Worm (Caenorhabditis elegans): ENCODE data around the gene Y65A5A.2.

Gene Y65A5A.2

ce11 chrIV:16399017-16399416 lies 12.8 kb upstream of the Y65A5A.2 start:
- TF ChIP-seq hmg-4 (GFP tag; optimal IDR thresholded peaks at IDR 0.05), result peak; percentile 22
- no peak for TF ChIP-seq aly-1 (tag; optimal IDR thresholded peaks at IDR 0.05)
- TF ChIP-seq ceh-36 (tag; optimal IDR thresholded peaks at IDR 0.05), result peak; percentile 66
- TF ChIP-seq tbx-11 (GFP tag; IDR thresholded peaks at IDR 0.05), result peak; percentile 67; the same call in 1 of the 2 replicates
- no peak for TF ChIP-seq tra-4 (tag; optimal IDR thresholded peaks at IDR 0.05)
- peak; percentile 78 for TF ChIP-seq flt-1 (GFP tag; IDR thresholded peaks at IDR 0.05)
- TF ChIP-seq ets-7 (tag; optimal IDR thresholded peaks at IDR 0.05), result no peak
- no peak for TF ChIP-seq hmbx-1 (tag; optimal IDR thresholded peaks at IDR 0.05)
- TF ChIP-seq B0310.2 (tag; optimal IDR thresholded peaks at IDR 0.05), result peak; percentile 29
- peak; percentile 48 for TF ChIP-seq hnd-1 (tag; optimal IDR thresholded peaks at IDR 0.05)
- peak; percentile 68 for TF ChIP-seq ceh-13 (GFP tag; optimal IDR thresholded peaks at IDR 0.05)
- TF ChIP-seq pes-1 (GFP tag; IDR thresholded peaks at IDR 0.05), result peak; percentile 87
- peak; percentile 82 for TF ChIP-seq sea-1 (GFP tag; conservative IDR thresholded peaks at IDR 0.05)
- no peak for TF ChIP-seq F13C5.2 (tag; optimal IDR thresholded peaks at IDR 0.05)
- TF ChIP-seq scrt-1 (GFP tag; IDR thresholded peaks at IDR 0.05), result peak; percentile 73
- peak; percentile 63 for TF ChIP-seq tbx-37 (GFP tag; conservative IDR thresholded peaks at IDR 0.05)
- TF ChIP-seq ama-1 (optimal IDR thresholded peaks at IDR 0.05), result peak; percentile 54

DNA sequence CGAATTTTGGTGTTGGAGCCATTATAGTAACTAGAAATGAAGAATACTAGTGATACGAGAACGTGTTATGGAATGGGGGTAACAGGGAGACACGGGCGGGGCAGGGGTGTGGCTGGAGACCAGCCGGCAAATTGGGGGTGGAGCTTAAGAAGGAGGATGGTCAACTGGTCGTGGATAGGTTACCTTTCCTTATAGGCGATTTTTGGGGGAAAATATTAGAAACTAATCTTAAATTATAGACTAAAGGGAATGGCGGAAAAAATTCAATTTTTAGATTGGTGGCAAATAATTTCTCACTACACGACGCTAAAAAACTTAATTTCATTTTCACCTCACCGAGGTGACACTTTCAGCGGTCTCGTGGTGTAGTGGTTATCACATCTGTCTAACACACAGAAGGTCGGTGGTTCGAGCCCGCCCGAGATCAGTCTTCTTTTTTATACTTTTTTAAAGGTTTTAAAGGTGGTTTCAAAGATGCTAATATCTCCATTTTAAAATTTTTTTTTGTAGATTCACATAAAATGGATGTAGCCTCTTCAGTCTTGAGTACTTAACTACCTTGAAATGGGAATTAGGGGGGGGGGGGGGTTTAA lies 11.9 kb upstream of the Y65A5A.2 start, which contains the start of gene Y65A5A.1:
Y65A5A.1 (minus strand) TSS at position 51 of the 593 bp plus-strand sequence.
- TF ChIP-seq flt-1 (GFP tag; IDR thresholded peaks at IDR 0.05) (no peak), ceh-36 (tag; optimal IDR thresholded peaks at IDR 0.05) (no peak), tbx-11 (GFP tag; IDR thresholded peaks at IDR 0.05) (no peak), hnd-1 (tag; optimal IDR thresholded peaks at IDR 0.05) (no peak), ceh-13 (GFP tag; optimal IDR thresholded peaks at IDR 0.05) (no peak), F13C5.2 (tag; optimal IDR thresholded peaks at IDR 0.05) (no peak), ama-1 (optimal IDR thresholded peaks at IDR 0.05) (no peak), B0310.2 (tag; optimal IDR thresholded peaks at IDR 0.05) (no peak), hmbx-1 (tag; optimal IDR thresholded peaks at IDR 0.05) (no peak)

- TF ChIP-seq tbx-11 (GFP tag; IDR thresholded peaks at IDR 0.05), result 0 out of 2 replicates have a peak, but pooled peaks have one; percentile 16
- no peak for TF ChIP-seq hmbx-1 (tag; optimal IDR thresholded peaks at IDR 0.05)
- peak; percentile 6 for TF ChIP-seq aly-1 (tag; optimal IDR thresholded peaks at IDR 0.05)
- peak; percentile 65; the same call in 1 of the 2 replicates for TF ChIP-seq scrt-1 (GFP tag; IDR thresholded peaks at IDR 0.05)
- TF ChIP-seq hnd-1 (tag; optimal IDR thresholded peaks at IDR 0.05), result peak; percentile 7
- peak; percentile 29 for TF ChIP-seq ceh-13 (GFP tag; optimal IDR thresholded peaks at IDR 0.05)
- TF ChIP-seq ets-7 (tag; optimal IDR thresholded peaks at IDR 0.05), result peak; percentile 29
- TF ChIP-seq flt-1 (GFP tag; IDR thresholded peaks at IDR 0.05), result peak; percentile 50
- TF ChIP-seq sea-1 (GFP tag; conservative IDR thresholded peaks at IDR 0.05), result no peak
- 0 out of 2 replicates have a peak, but pooled peaks have one; percentile 12 for TF ChIP-seq tbx-37 (GFP tag; conservative IDR thresholded peaks at IDR 0.05)
- TF ChIP-seq pes-1 (GFP tag; IDR thresholded peaks at IDR 0.05), result peak; percentile 80
- TF ChIP-seq ceh-36 (tag; optimal IDR thresholded peaks at IDR 0.05), result no peak
Observed at ce11 chrIV:16400412-16401381, 11.1 kb upstream of the Y65A5A.2 start.

DNA sequence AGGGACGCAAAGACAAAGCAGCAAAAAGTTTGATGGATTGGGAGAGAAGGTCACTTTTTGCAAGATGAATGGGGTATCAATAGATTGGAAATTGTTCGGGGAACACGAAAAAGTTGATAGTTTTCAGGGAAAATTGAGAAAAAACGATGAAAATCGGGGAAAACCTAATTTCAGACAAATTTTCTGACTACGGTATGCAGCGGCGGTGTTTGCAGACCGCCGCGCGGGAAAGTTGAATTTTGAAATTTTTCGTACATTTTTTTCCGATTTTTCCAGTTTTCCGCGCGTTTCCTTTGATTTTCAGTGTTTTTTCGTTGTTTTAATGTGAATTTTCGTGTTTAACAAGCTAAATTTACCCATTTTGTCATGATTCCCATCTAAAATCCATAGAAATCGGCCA lies 10.4 kb upstream of the Y65A5A.2 start:
- TF ChIP-seq tbx-37 (GFP tag; conservative IDR thresholded peaks at IDR 0.05) (no peak), ets-7 (tag; optimal IDR thresholded peaks at IDR 0.05) (no peak), tra-4 (tag; optimal IDR thresholded peaks at IDR 0.05) (no peak), hnd-1 (tag; optimal IDR thresholded peaks at IDR 0.05) (no peak), sea-1 (GFP tag; conservative IDR thresholded peaks at IDR 0.05) (no peak)

ce11 chrIV:16403283-16403682 lies 8.5 kb upstream of the Y65A5A.2 start:
- TF ChIP-seq ceh-13 (GFP tag; optimal IDR thresholded peaks at IDR 0.05) (no peak), ets-7 (tag; optimal IDR thresholded peaks at IDR 0.05) (peak; percentile 51), B0310.2 (tag; optimal IDR thresholded peaks at IDR 0.05) (no peak), flt-1 (GFP tag; IDR thresholded peaks at IDR 0.05) (no peak), hmg-4 (GFP tag; optimal IDR thresholded peaks at IDR 0.05) (no peak), tbx-37 (GFP tag; conservative IDR thresholded peaks at IDR 0.05) (no peak)

ce11 chrIV:16407800-16408199 lies 4.0 kb upstream of the Y65A5A.2 start:
- no peak for TF ChIP-seq F13C5.2 (tag; optimal IDR thresholded peaks at IDR 0.05)
- peak; percentile 63 for TF ChIP-seq ets-7 (tag; optimal IDR thresholded peaks at IDR 0.05)

DNA sequence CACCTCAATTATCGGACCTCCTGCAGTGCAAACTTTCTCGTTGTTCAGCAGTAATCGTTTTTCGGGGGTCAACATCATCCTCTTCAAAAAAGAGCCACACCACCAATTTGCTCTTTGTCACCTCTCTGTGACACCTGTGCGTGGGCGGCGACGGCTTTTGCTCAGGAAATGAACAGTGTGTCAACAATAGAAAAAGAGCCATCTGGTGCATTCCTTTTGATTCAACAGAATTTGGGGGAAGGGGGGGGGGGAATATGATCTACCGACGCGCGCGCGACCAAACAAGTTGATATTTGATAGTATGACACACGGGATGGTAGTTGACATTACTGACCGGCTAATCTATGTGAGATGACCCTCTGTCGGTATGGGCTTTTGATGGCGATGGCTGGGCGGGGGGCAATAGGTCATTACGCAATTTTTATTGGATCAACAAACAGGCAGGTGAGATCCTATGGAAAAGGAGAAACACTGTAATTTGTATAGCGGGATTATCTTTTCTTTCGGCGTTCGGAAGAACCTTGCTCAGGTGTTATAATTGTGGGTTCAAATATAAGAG lies 1.7 kb upstream of the Y65A5A.2 start:
- no peak for TF ChIP-seq ets-7 (tag; optimal IDR thresholded peaks at IDR 0.05)
- 0 out of 2 replicates have a peak, but pooled peaks have one; percentile 17 for TF ChIP-seq flt-1 (GFP tag; IDR thresholded peaks at IDR 0.05)

Data from whole organism, early embryonic.